Worm (Caenorhabditis elegans) whole organism, L2 larva: ENCODE data around the gene ceh-81.

Experiments used
- nhr-6 ChIP-seq: fragments of 150-350 bp; optimal IDR thresholded peaks from 2 replicates; lab custom pipeline; 2014; ENCODE audit warnings: missing biosample characterization, missing genetic modification characterization
- unc-62 ChIP-seq: fragments of 150-350 bp; optimal IDR thresholded peaks from 2 replicates; lab custom pipeline; 2014; ENCODE audit warnings: missing biosample characterization, missing genetic modification reagents, missing genetic modification characterization
- ztf-11 ChIP-seq: sonication (generic microtip); optimal IDR thresholded peaks from 2 replicates; lab custom pipeline; 2017; ENCODE audit warnings: missing biosample characterization, missing genetic modification characterization

DNA sequence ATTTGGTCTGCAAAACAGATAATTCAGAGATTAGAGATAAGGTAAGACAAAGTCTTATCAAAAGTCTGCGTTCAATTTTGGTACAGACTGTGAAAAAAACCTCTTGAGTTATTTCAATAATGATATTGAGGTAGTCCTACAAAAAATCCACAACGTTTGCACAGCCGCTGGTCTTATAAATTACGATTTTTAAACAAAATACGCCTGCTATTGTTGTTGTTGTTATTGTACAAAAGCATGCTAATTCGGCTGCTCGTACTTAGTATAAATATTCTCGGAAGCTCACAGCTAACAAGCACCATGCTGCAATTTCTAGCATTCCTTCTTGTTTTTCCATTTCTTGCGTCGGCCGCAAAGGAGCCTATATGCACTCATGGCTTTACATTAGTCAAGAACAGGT lies 14.0 kb downstream of the ceh-81 start, which contains the start of gene clec-19:
- TF ChIP-seq ztf-11 (tag; lab: Kevin White, UChicago): no peak
- TF ChIP-seq unc-62 (GFP tag; lab: Kevin White, UChicago): no peak
- TF ChIP-seq nhr-6: no peak
